Worm (Caenorhabditis elegans): ENCODE measurements around the gene pxn-1.

Gene pxn-1

DNA sequence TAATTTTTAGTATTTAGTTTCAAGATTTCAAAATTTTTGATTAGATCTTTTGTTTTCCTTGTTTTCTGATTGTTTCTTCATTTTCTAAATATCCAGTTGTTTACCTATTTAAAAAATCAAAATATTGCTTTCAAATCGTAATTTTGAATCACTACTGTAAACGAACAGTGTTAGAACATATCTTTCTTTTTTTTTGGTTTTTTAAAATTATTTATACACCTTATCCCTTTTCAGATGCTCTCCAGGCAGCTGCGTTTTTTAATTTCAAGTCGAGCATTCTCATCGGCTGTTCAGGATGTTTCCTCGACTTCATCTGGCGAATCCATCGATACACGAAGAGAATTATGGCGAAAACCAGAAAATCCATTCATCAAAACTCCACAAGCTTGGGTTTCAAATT lies 27.7 kb upstream of the pxn-1 start, which contains the start of gene mrpl-4:
mrpl-4 (plus strand) TSS at position 235 of the 400 bp plus-strand sequence.
- TF ChIP-seq klf-2 (GFP tag; conservative IDR thresholded peaks at IDR 0.05) (no peak), tab-1 (GFP tag; IDR thresholded peaks at IDR 0.05) (no peak), ref-1 (GFP tag; conservative IDR thresholded peaks at IDR 0.05) (no peak)

ce11 chrV:8468740-8469139 lies 25.9 kb upstream of the pxn-1 start, which contains the start of gene phf-30:
TSS of gene phf-30 (plus strand) at chrV:8469040.
- TF ChIP-seq ztf-23 (GFP tag; IDR thresholded peaks at IDR 0.05), result no peak
- no peak for TF ChIP-seq tab-1 (GFP tag; IDR thresholded peaks at IDR 0.05)
- TF ChIP-seq T22C8.4 (GFP tag; IDR thresholded peaks at IDR 0.05), result no peak
- TF ChIP-seq ref-1 (GFP tag; conservative IDR thresholded peaks at IDR 0.05), result no peak
- no peak for TF ChIP-seq flt-1 (GFP tag; IDR thresholded peaks at IDR 0.05)
- TF ChIP-seq ztf-29 (GFP tag; IDR thresholded peaks at IDR 0.05), result no peak
- no peak for TF ChIP-seq cog-1 (tag; optimal IDR thresholded peaks at IDR 0.05)

- no peak for TF ChIP-seq T22C8.4 (GFP tag; IDR thresholded peaks at IDR 0.05)
- TF ChIP-seq ztf-23 (GFP tag; IDR thresholded peaks at IDR 0.05), result no peak
- TF ChIP-seq cog-1 (tag; optimal IDR thresholded peaks at IDR 0.05), result no peak
- TF ChIP-seq med-1 (GFP tag; optimal IDR thresholded peaks at IDR 0.05; ENCODE audit: insufficient read depth), result no peak
- TF ChIP-seq ref-1 (GFP tag; conservative IDR thresholded peaks at IDR 0.05), result no peak
- no peak for TF ChIP-seq flt-1 (GFP tag; IDR thresholded peaks at IDR 0.05)
- no peak for TF ChIP-seq ztf-29 (GFP tag; IDR thresholded peaks at IDR 0.05)
- no peak for TF ChIP-seq klf-2 (GFP tag; conservative IDR thresholded peaks at IDR 0.05)
Observed at ce11 chrV:8470906-8471305, 23.8 kb upstream of the pxn-1 start, which contains the start of gene gplb-1. TSS of gene gplb-1 (minus strand) at chrV:8471242.

ce11 chrV:8481274-8481673 lies 13.4 kb upstream of the pxn-1 start:
- no peak for TF ChIP-seq flt-1 (GFP tag; IDR thresholded peaks at IDR 0.05)

DNA sequence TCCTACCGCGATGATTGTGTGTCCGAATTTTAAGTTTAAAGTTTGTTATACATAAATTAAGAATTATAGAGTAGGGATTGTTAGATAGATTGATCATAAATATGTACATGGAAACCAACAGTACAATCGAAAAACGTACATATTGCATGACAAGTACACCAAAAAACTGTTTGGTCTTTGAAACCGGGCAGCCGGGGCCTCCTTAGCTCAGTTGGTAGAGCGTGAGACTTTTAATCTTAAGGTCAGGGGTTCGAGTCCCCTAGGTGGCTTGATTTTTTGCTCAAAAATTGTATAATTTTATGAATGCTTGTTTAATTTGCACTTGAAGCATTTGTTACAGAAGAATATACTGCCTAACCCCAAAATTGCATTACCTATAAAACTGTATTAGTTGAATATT lies 417 bp downstream of the pxn-1 start:
- TF ChIP-seq flt-1 (GFP tag; IDR thresholded peaks at IDR 0.05) (no peak), cog-1 (tag; optimal IDR thresholded peaks at IDR 0.05) (no peak), T22C8.4 (GFP tag; IDR thresholded peaks at IDR 0.05) (no peak), tab-1 (GFP tag; IDR thresholded peaks at IDR 0.05) (no peak), med-1 (GFP tag; optimal IDR thresholded peaks at IDR 0.05; ENCODE audit: insufficient read depth) (no peak), ztf-23 (GFP tag; IDR thresholded peaks at IDR 0.05) (no peak), ztf-29 (GFP tag; IDR thresholded peaks at IDR 0.05) (no peak), klf-2 (GFP tag; conservative IDR thresholded peaks at IDR 0.05) (no peak), ref-1 (GFP tag; conservative IDR thresholded peaks at IDR 0.05) (no peak)

DNA sequence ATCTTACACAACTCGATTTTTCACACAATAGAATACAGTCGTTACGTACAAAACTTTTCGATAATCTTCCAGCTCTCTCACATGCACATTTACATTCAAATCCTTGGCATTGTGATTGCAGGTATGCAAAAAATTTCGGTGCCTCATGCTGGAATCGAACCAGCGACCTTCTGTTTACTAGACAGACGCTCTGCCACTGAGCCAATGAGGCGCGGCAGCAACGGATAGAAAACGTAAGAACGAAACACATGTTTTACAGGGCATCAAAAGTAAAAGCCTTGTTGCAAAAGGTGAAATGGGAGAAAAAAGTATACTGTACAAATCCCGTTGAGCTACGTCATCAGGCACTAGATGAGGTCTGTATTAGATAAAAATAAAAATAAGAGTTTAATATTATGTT lies 1.3 kb downstream of the pxn-1 start:
- 0 out of 2 replicates have a peak, but pooled peaks have one; percentile 8 for TF ChIP-seq tab-1 (GFP tag; IDR thresholded peaks at IDR 0.05)
- TF ChIP-seq klf-2 (GFP tag; conservative IDR thresholded peaks at IDR 0.05), result no peak

DNA sequence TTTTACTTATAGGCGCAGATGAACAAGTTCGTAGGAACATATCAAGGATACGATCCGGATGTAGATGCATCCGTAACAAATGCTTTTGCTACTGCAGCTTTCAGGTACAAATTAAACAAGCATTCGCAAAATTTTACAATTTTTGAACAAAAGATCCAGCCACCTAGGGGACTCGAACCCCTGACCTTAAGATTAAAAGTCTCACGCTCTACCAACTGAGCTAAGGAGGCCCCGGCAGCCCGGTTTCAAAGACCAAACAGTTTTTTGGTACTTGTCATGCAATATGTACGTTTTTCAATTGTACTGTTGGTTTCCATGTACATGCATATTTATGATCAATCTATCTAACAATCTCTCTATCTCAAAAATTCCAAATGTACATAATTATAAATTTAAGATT lies 4.7 kb downstream of the pxn-1 start:
- no peak for TF ChIP-seq ref-1 (GFP tag; conservative IDR thresholded peaks at IDR 0.05)
- TF ChIP-seq ztf-29 (GFP tag; IDR thresholded peaks at IDR 0.05), result no peak
- TF ChIP-seq flt-1 (GFP tag; IDR thresholded peaks at IDR 0.05), result no peak
- no peak for TF ChIP-seq tab-1 (GFP tag; IDR thresholded peaks at IDR 0.05)
- no peak for TF ChIP-seq klf-2 (GFP tag; conservative IDR thresholded peaks at IDR 0.05)
- no peak for TF ChIP-seq T22C8.4 (GFP tag; IDR thresholded peaks at IDR 0.05)
- TF ChIP-seq med-1 (GFP tag; optimal IDR thresholded peaks at IDR 0.05; ENCODE audit: insufficient read depth), result no peak
- no peak for TF ChIP-seq ztf-23 (GFP tag; IDR thresholded peaks at IDR 0.05)
- TF ChIP-seq cog-1 (tag; optimal IDR thresholded peaks at IDR 0.05), result no peak

- peak; percentile 100 for TF ChIP-seq tab-1 (GFP tag; IDR thresholded peaks at IDR 0.05)
- TF ChIP-seq T22C8.4 (GFP tag; IDR thresholded peaks at IDR 0.05), result peak; percentile 98
- TF ChIP-seq ztf-23 (GFP tag; IDR thresholded peaks at IDR 0.05), result peak; percentile 99
- TF ChIP-seq ztf-29 (GFP tag; IDR thresholded peaks at IDR 0.05), result peak; percentile 99
- TF ChIP-seq flt-1 (GFP tag; IDR thresholded peaks at IDR 0.05), result peak; percentile 99
- TF ChIP-seq ref-1 (GFP tag; conservative IDR thresholded peaks at IDR 0.05), result peak; percentile 98
- peak; percentile 93 for TF ChIP-seq med-1 (GFP tag; optimal IDR thresholded peaks at IDR 0.05; ENCODE audit: insufficient read depth)
- TF ChIP-seq klf-2 (GFP tag; conservative IDR thresholded peaks at IDR 0.05), result peak; percentile 100
- peak; percentile 97 for TF ChIP-seq cog-1 (tag; optimal IDR thresholded peaks at IDR 0.05)
Observed at ce11 chrV:8500348-8500747, 5.7 kb downstream of the pxn-1 start.

DNA sequence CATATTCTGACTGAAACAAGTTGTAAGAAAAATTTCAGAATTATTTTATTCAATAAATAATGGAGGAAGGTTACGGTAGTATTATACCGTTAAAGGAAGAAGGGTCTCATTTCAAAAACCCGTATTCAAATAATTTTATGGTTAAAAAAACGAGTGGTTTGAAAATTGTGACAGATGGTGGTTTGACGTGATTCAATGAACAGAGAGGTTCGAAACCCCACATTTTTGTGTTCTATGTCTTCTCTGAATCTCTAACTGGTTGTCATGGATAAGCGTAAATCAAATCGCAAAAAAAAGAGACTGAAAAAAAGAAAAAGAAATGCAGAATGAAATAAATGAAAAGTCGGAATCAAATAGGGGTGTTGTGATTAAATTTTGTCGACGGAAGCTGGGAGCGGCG lies 12.6 kb downstream of the pxn-1 start, which contains the start of gene ZK994.6:
ZK994.6 (minus strand) TSS at position 101 of the 400 bp plus-strand sequence.
- TF ChIP-seq cog-1 (tag; optimal IDR thresholded peaks at IDR 0.05) (no peak), ztf-29 (GFP tag; IDR thresholded peaks at IDR 0.05) (no peak), tab-1 (GFP tag; IDR thresholded peaks at IDR 0.05) (no peak), flt-1 (GFP tag; IDR thresholded peaks at IDR 0.05) (no peak), klf-2 (GFP tag; conservative IDR thresholded peaks at IDR 0.05) (no peak), T22C8.4 (GFP tag; IDR thresholded peaks at IDR 0.05) (no peak), ref-1 (GFP tag; conservative IDR thresholded peaks at IDR 0.05) (no peak), ztf-23 (GFP tag; IDR thresholded peaks at IDR 0.05) (no peak), med-1 (GFP tag; optimal IDR thresholded peaks at IDR 0.05; ENCODE audit: insufficient read depth) (no peak)

DNA sequence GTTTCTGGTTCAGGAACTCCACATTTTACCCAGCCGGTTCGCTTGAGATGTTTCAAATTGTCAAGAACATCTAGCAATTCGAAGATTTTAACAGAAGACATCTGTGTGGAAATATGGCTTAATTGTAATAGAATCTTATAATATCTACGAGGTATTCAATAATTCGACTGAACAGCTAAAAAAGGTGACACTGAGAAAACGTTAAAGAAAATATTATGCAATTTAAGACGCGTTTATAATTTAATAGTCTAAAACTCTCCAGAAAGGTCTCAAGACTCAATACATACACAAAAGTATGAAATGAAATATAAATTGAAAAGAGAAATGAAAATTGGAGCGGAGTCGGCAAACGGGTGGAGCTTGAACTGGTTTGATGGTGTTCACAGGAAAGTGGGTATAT lies 18.7 kb downstream of the pxn-1 start, which contains the start of gene F45F2.9:
F45F2.9 (minus strand) TSS at position 101 of the 400 bp plus-strand sequence.
- TF ChIP-seq T22C8.4 (GFP tag; IDR thresholded peaks at IDR 0.05) (no peak), ztf-29 (GFP tag; IDR thresholded peaks at IDR 0.05) (no peak), cog-1 (tag; optimal IDR thresholded peaks at IDR 0.05) (no peak), klf-2 (GFP tag; conservative IDR thresholded peaks at IDR 0.05) (no peak), ztf-23 (GFP tag; IDR thresholded peaks at IDR 0.05) (no peak), med-1 (GFP tag; optimal IDR thresholded peaks at IDR 0.05; ENCODE audit: insufficient read depth) (no peak), tab-1 (GFP tag; IDR thresholded peaks at IDR 0.05) (no peak), flt-1 (GFP tag; IDR thresholded peaks at IDR 0.05) (no peak), ref-1 (GFP tag; conservative IDR thresholded peaks at IDR 0.05) (no peak)
